Fruit fly (Drosophila melanogaster): ENCODE measurements around the gene CG4042.

Gene CG4042

DNA sequence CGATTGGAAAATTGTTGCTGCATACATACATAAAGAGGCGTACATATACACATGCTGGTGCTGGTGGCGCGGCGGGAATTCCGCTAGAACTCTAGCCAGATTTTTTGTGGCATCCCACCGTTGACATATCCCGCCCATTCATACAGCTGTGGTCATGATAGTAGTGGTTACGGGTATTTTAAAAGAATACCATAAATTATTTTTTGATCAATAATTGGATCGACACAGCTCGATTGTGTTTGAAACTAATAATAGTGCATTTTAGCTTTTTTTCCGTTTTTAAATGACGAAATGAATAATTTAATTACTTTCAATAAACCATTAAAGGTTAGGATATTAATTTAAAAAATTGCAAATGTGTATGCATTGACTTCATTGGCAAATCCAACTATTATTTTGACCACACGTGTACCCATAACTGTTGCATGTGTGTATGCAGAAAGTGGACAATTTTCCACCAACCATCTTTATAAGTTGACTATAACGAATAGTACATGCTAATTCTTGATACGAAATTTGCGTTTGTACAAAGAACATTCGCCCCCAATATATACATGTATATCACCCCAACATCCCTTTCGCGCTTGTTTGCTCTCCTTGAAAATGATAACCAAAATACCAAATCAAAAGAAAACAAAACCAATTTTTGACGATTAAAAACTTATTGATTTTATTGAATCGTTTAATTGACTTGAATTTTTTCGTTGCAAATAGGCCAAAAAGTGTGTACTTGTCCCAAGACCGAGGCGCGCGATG is 762 bp upstream of the CG4042 start (continued):
- TF ChIP-seq ewg (GFP tag; optimal IDR thresholded peaks at IDR 0.05) (peak; percentile 60), CG32772 (GFP tag; IDR thresholded peaks at IDR 0.05) (peak; percentile 66; the same call in 1 of the 2 replicates), gcm2 (GFP tag; optimal IDR thresholded peaks at IDR 0.05) (peak; percentile 70), Ets65A (GFP tag) (peak; percentile 72), NC2β (GFP tag; optimal IDR thresholded peaks at IDR 0.05) (peak; percentile 47), Blimp-1 (GFP tag; optimal IDR thresholded peaks at IDR 0.05) (peak; percentile 80), Kr (GFP tag; optimal IDR thresholded peaks at IDR 0.05) (no peak), CG3065 (GFP tag; optimal IDR thresholded peaks at IDR 0.05) (peak; percentile 82), CG13287 (GFP tag; IDR thresholded peaks at IDR 0.05; ENCODE audit: partially characterized antibody) (no peak), CG5953 (GFP tag; IDR thresholded peaks at IDR 0.05) (peak; percentile 83), CG10959 (GFP tag; IDR thresholded peaks at IDR 0.05) (peak; percentile 65), E2f2 (GFP tag; IDR thresholded peaks at IDR 0.05) (peak; percentile 58), CG17802 (tag; optimal IDR thresholded peaks at IDR 0.05) (peak; percentile 46), Optix (GFP tag; IDR thresholded peaks at IDR 0.05) (0 out of 3 replicates have a peak, but pooled peaks have one; percentile 44), gt (GFP tag; IDR thresholded peaks at IDR 0.05) (no peak), CG9437 (GFP tag; optimal IDR thresholded peaks at IDR 0.05) (peak; percentile 39), CG8290 (GFP tag; optimal IDR thresholded peaks at IDR 0.05) (peak; percentile 45), CG8290 (tag; optimal IDR thresholded peaks at IDR 0.05) (peak; percentile 5 to 86), NfI (GFP tag; optimal IDR thresholded peaks at IDR 0.05) (peak; percentile 76), CG11696 (GFP tag; IDR thresholded peaks at IDR 0.05) (peak; percentile 98), da (GFP tag; optimal IDR thresholded peaks at IDR 0.05) (no peak), CG3838 (GFP tag; optimal IDR thresholded peaks at IDR 0.05) (no peak), Bteb2 (GFP tag; optimal IDR thresholded peaks at IDR 0.05) (peak; percentile 50), CG12744 (GFP tag; optimal IDR thresholded peaks at IDR 0.05) (peak; percentile 60), CG31365 (tag; optimal IDR thresholded peaks at IDR 0.05) (peak; percentile 39), tio (GFP tag; optimal IDR thresholded peaks at IDR 0.05) (peak; percentile 71), bbx (GFP tag; IDR thresholded peaks at IDR 0.05; ENCODE audit: partially characterized antibody) (no peak), HLH4C (GFP tag; IDR thresholded peaks at IDR 0.05; ENCODE audit: partially characterized antibody) (no peak), jumu (GFP tag; optimal IDR thresholded peaks at IDR 0.05) (peak; percentile 67), CG6654 (GFP tag; optimal IDR thresholded peaks at IDR 0.05) (peak; percentile 33), Bdp1 (GFP tag; optimal IDR thresholded peaks at IDR 0.05) (peak; percentile 64), CG14667 (GFP tag; IDR thresholded peaks at IDR 0.05) (no peak), Lhr (GFP tag; optimal IDR thresholded peaks at IDR 0.05) (peak; percentile 47), D (optimal IDR thresholded peaks at IDR 0.05) (no peak), D (GFP tag; optimal IDR thresholded peaks at IDR 0.05) (peak; percentile 56), crol (GFP tag; IDR thresholded peaks at IDR 0.05) (no peak), Mes4 (GFP tag; optimal IDR thresholded peaks at IDR 0.05) (peak; percentile 24), Sry-β (GFP tag; optimal IDR thresholded peaks at IDR 0.05) (peak; percentile 97), Hr78 (GFP tag; optimal IDR thresholded peaks at IDR 0.05) (no peak), h (optimal IDR thresholded peaks at IDR 0.05) (no peak), TFAM (GFP tag; optimal IDR thresholded peaks at IDR 0.05) (no peak), nerfin-1 (tag; optimal IDR thresholded peaks at IDR 0.05) (peak; percentile 49), CG12155 (GFP tag; optimal IDR thresholded peaks at IDR 0.05) (peak; percentile 71), insv (GFP tag; optimal IDR thresholded peaks at IDR 0.05) (peak in 1 of 2 experiments; percentile 25), CG2116 (GFP tag; optimal IDR thresholded peaks at IDR 0.05) (peak; percentile 72), CG33213 (GFP tag; optimal IDR thresholded peaks at IDR 0.05) (peak; percentile 63), Adf1 (GFP tag; IDR thresholded peaks at IDR 0.05) (0 out of 2 replicates have a peak, but pooled peaks have one; percentile 21), br (optimal IDR thresholded peaks at IDR 0.05) (no peak), CG10654 (GFP tag; optimal IDR thresholded peaks at IDR 0.05) (peak; percentile 61), CG9215 (GFP tag; IDR thresholded peaks at IDR 0.05) (peak; percentile 59), CG4707 (GFP tag; optimal IDR thresholded peaks at IDR 0.05) (peak; percentile 70)

Data from whole organism, embryonic.